Fruit fly (Drosophila melanogaster): ENCODE results near the gene Wnt5.

Gene Wnt5

DNA sequence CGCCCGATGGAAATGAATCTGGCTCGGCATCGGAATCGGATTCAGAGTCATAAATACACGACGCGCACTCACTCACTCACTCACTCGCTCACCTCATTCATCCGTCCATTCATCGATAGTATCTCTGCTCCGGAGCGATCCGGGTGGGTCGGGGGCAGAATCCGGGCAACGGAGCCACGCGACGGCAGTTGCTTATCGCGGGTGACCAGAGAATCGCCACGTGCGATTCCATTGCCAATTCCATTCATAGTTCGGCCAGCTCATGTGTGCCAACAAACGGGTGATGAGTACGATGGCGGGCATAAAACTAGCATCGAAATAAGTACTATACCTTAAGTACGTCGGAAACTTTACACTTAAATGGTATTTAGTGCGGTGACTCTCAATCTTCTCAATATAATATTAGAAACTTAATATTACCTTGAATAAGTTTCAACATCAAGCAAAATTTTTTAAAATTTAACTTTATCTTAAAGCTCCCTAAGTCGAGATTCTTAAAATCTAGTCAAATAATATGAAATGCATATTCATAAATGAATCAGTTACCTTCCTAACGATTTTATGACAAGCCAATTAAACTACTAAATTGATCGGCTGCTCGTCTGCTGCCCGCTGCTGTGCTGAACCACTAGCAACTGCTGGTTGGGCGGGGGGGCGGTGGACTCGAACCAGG is 19.5 kb upstream of the Wnt5 start (continued):
- TF ChIP-seq lov (optimal IDR thresholded peaks at IDR 0.05): no peak
- no peak for TF ChIP-seq lov (GFP tag; IDR thresholded peaks at IDR 0.05)
- TF ChIP-seq Eip74EF (GFP tag; optimal IDR thresholded peaks at IDR 0.05): peak in 1 of 2 experiments; percentile 5
- TF ChIP-seq CG8281 (tag; optimal IDR thresholded peaks at IDR 0.05): no peak
- TF ChIP-seq CG11085 (GFP tag; IDR thresholded peaks at IDR 0.05): no peak
- TF ChIP-seq jigr1 (GFP tag; IDR thresholded peaks at IDR 0.05): no peak
- peak; percentile 5 for TF ChIP-seq CG6654 (GFP tag; optimal IDR thresholded peaks at IDR 0.05)
- TF ChIP-seq unpg (GFP tag; optimal IDR thresholded peaks at IDR 0.05): peak; percentile 21
- no peak for TF ChIP-seq yki (optimal IDR thresholded peaks at IDR 0.05)
- 0 out of 2 replicates have a peak, but pooled peaks have one; percentile 9 for TF ChIP-seq E2f1 (GFP tag; IDR thresholded peaks at IDR 0.05)
- no peak for TF ChIP-seq emc (GFP tag; optimal IDR thresholded peaks at IDR 0.05)
- no peak for TF ChIP-seq Atf6 (GFP tag; IDR thresholded peaks at IDR 0.05)
- no peak for TF ChIP-seq CG9876 (GFP tag; optimal IDR thresholded peaks at IDR 0.05)
- TF ChIP-seq CG12104 (GFP tag; optimal IDR thresholded peaks at IDR 0.05): peak; percentile 35
- TF ChIP-seq CG17385 (GFP tag; optimal IDR thresholded peaks at IDR 0.05): peak; percentile 7
- TF ChIP-seq CG14014 (GFP tag; IDR thresholded peaks at IDR 0.05): no peak
- no peak for TF ChIP-seq hth (optimal IDR thresholded peaks at IDR 0.05)
- TF ChIP-seq schlank (tag; optimal IDR thresholded peaks at IDR 0.05): no peak
- no peak for TF ChIP-seq B-H2 (GFP tag; optimal IDR thresholded peaks at IDR 0.05)
- TF ChIP-seq CG6813 (GFP tag; optimal IDR thresholded peaks at IDR 0.05): peak; percentile 2
- no peak for TF ChIP-seq maf-S (GFP tag; optimal IDR thresholded peaks at IDR 0.05)
- TF ChIP-seq dysf (GFP tag; IDR thresholded peaks at IDR 0.05): no peak; the same call in 2 of the 3 replicates
- peak; percentile 9 for TF ChIP-seq Hmr (GFP tag; optimal IDR thresholded peaks at IDR 0.05)
- TF ChIP-seq CG8089 (GFP tag; optimal IDR thresholded peaks at IDR 0.05): no peak
- no peak for TF ChIP-seq cato (GFP tag; optimal IDR thresholded peaks at IDR 0.05; ENCODE audit: borderline replicate concordance)
- TF ChIP-seq CG1792 (GFP tag; optimal IDR thresholded peaks at IDR 0.05): no peak
- TF ChIP-seq CG10979 (tag; optimal IDR thresholded peaks at IDR 0.05): peak; percentile 79
- peak; percentile 18 for TF ChIP-seq CG16815 (GFP tag; optimal IDR thresholded peaks at IDR 0.05)
- no peak for TF ChIP-seq ro (GFP tag; IDR thresholded peaks at IDR 0.05)
- no peak for TF ChIP-seq kni (GFP tag; optimal IDR thresholded peaks at IDR 0.05)
- TF ChIP-seq crc (GFP tag; optimal IDR thresholded peaks at IDR 0.05): no peak
- peak; percentile 43 for TF ChIP-seq CG12391 (tag; optimal IDR thresholded peaks at IDR 0.05)
- no peak for TF ChIP-seq CG3163 (GFP tag; optimal IDR thresholded peaks at IDR 0.05)
- no peak for TF ChIP-seq oc (tag; optimal IDR thresholded peaks at IDR 0.05)
- TF ChIP-seq Meics (GFP tag; optimal IDR thresholded peaks at IDR 0.05): peak; percentile 57
- TF ChIP-seq CG30431 (GFP tag; optimal IDR thresholded peaks at IDR 0.05): peak; percentile 32
- TF ChIP-seq abd-A (tag; optimal IDR thresholded peaks at IDR 0.05): no peak
- TF ChIP-seq pb (GFP tag; optimal IDR thresholded peaks at IDR 0.05): no peak
- no peak for TF ChIP-seq lilli (GFP tag; optimal IDR thresholded peaks at IDR 0.05)
- no peak for TF ChIP-seq gcm2 (GFP tag; optimal IDR thresholded peaks at IDR 0.05)
- TF ChIP-seq CG15073 (GFP tag; optimal IDR thresholded peaks at IDR 0.05): no peak
- no peak for TF ChIP-seq CrebB (tag; optimal IDR thresholded peaks at IDR 0.05)
- no peak for TF ChIP-seq Antp (GFP tag; optimal IDR thresholded peaks at IDR 0.05)
- TF ChIP-seq cas (GFP tag; IDR thresholded peaks at IDR 0.05): no peak
- TF ChIP-seq Sry-β (GFP tag; optimal IDR thresholded peaks at IDR 0.05): no peak
- no peak for TF ChIP-seq ase (GFP tag; IDR thresholded peaks at IDR 0.05)
- TF ChIP-seq CG6854 (GFP tag; optimal IDR thresholded peaks at IDR 0.05): no peak
- peak; percentile 40 for TF ChIP-seq tin (GFP tag; optimal IDR thresholded peaks at IDR 0.05)
- TF ChIP-seq Vsx1 (GFP tag; optimal IDR thresholded peaks at IDR 0.05): no peak
- TF ChIP-seq CG13296 (GFP tag; optimal IDR thresholded peaks at IDR 0.05): peak; percentile 32
- TF ChIP-seq bowl (GFP tag; IDR thresholded peaks at IDR 0.05): no peak

Measured in whole organism, embryonic.